Worm (Caenorhabditis elegans) whole organism, L4 larva: ENCODE results near the gene F36D3.8.

Experiments
- R02D3.7 ChIP-seq: fragments of 150-350 bp; sonication (generic microtip); optimal IDR thresholded peaks from 3 replicates; lab custom pipeline; 2014; ENCODE audit warnings: missing biosample characterization, missing genetic modification characterization
- ama-1 ChIP-seq: fragments of 150-350 bp; optimal IDR thresholded peaks from 2 replicates; lab custom pipeline; 2014; ENCODE audit warnings: inconsistent platforms, mixed read lengths
- daf-16 ChIP-seq, 3 experiments: sonication (generic microtip); optimal IDR thresholded peaks; 2 replicates each; lab custom pipeline; 2016 to 2017; ENCODE audit warnings: missing genetic modification characterization in 3 of 3, missing genetic modification reagents in 3 of 3, mild to moderate bottlenecking in 2 of 3, missing compliant biosample characterization in 2 of 3, missing biosample characterization in 1 of 3, moderate library complexity in 1 of 3
- lin-13 ChIP-seq: fragments of 150-350 bp; optimal IDR thresholded peaks from 2 replicates; lab custom pipeline; 2014; ENCODE audit warnings: missing biosample characterization, missing genetic modification reagents, missing genetic modification characterization
- lin-39 ChIP-seq: fragments of 150-350 bp; optimal IDR thresholded peaks from 2 replicates; lab custom pipeline; 2014; ENCODE audit warnings: missing biosample characterization, missing genetic modification reagents, missing genetic modification characterization
- mxl-3 ChIP-seq: fragments of 200-800 bp; sonication (Bioruptor generic); optimal IDR thresholded peaks from 2 replicates; lab custom pipeline; 2018; ENCODE audit warnings: mild to moderate bottlenecking, missing genetic modification characterization, missing compliant biosample characterization
- nhr-10 ChIP-seq: fragments of 150-350 bp; optimal IDR thresholded peaks from 2 replicates; lab custom pipeline; 2014; ENCODE audit warnings: missing biosample characterization, missing genetic modification characterization
- nhr-76 ChIP-seq: fragments of 150-350 bp; optimal IDR thresholded peaks from 2 replicates; lab custom pipeline; 2014; ENCODE audit warnings: missing biosample characterization, missing genetic modification characterization
- pha-4 ChIP-seq, 2 experiments: fragments of 150-350 bp in 1 of 2; fragments of 200-800 bp in 1 of 2; sonication (Bioruptor generic) in 1 of 2; IDR thresholded peaks in 1 of 2; optimal IDR thresholded peaks in 1 of 2; 2 replicates each; pipeline versions ENCODE4 v1.3.6 to Lab custom; 2014 to 2022; ENCODE audit warnings: missing genetic modification characterization in 2 of 2, missing genetic modification reagents in 2 of 2, missing biosample characterization in 1 of 2, missing compliant biosample characterization in 1 of 2
- pqm-1 ChIP-seq: sonication (generic microtip); optimal IDR thresholded peaks from 2 replicates; lab custom pipeline; 2017; ENCODE audit warnings: missing biosample characterization, missing genetic modification characterization
- unc-62 ChIP-seq, 3 experiments: fragments of 150-350 bp in 1 of 3; sonication (generic microtip); optimal IDR thresholded peaks in 2 of 3; peaks in 1 of 3; 1 replicate in 1 of 3; 2 replicates in 2 of 3; lab custom pipeline; 2014 to 2017; ENCODE audit warnings: missing biosample characterization in 3 of 3, missing genetic modification characterization in 3 of 3, missing genetic modification reagents in 3 of 3, missing genotype in 1 of 3
- zfp-2 ChIP-seq: sonication (generic microtip); optimal IDR thresholded peaks from 2 replicates; lab custom pipeline; 2016; ENCODE audit warnings: mild to moderate bottlenecking, missing genetic modification characterization, missing compliant biosample characterization

- TF ChIP-seq R02D3.7 (no peak), ama-1 (lab: Kevin White, UChicago) (no peak), nhr-76 (tag; lab: Kevin White, UChicago) (no peak), lin-13 (GFP tag; lab: Kevin White, UChicago) (no peak), unc-62 (GFP tag; optimal IDR thresholded peaks at IDR 0.05 in 1 of 2; lab: Kevin White, UChicago) (no peak), unc-62 (tag; optimal IDR thresholded peaks at IDR 0.05; lab: Kevin White, UChicago) (no peak), daf-16 (GFP tag; optimal IDR thresholded peaks at IDR 0.05; lab: Kevin White, UChicago) (no peak), daf-16 (tag; optimal IDR thresholded peaks at IDR 0.05; lab: Kevin White, UChicago) (no peak), nhr-10 (tag; lab: Kevin White, UChicago) (no peak), zfp-2 (tag; lab: Kevin White, UChicago) (no peak), lin-39 (tag; lab: Kevin White, UChicago) (no peak), mxl-3 (GFP tag; lab: Kevin White, UChicago) (no peak), pqm-1 (tag; lab: Kevin White, UChicago) (no peak), pha-4 (GFP tag; IDR thresholded peaks at IDR 0.05; lab: Robert Waterston, UW) (no peak), pha-4 (tag; optimal IDR thresholded peaks at IDR 0.05; lab: Kevin White, UChicago) (no peak)
These were observed 13.7 kb downstream of the F36D3.8 start for ce11 chrV:16540657-16541056.
